Worm (Caenorhabditis elegans): ENCODE data around the gene cct-4.

Gene cct-4

DNA sequence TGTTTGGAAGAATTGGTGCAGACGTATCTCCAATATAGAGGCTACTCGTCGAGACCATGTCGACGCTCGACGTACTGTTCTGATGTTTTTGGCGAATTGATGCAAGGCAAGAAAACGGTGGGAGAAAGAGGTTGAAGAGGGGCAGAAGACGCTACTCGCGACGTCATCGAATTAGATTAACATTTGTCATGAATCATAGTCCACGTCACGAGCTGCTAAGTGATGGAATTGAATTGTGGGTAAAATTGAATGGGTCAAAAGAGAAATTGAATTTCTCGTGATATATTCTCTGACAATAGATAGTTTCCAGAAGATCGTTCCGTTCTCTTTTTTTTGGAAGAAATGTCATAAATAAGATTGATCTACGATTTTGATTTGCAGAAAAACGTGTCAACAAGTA lies 23.8 kb upstream of the cct-4 start (continued):
- peak; percentile 51 for TF ChIP-seq nhr-71 (tag; optimal IDR thresholded peaks at IDR 0.05)
- peak; percentile 36 for TF ChIP-seq blmp-1 (tag; optimal IDR thresholded peaks at IDR 0.05)
- TF ChIP-seq fkh-8 (tag; optimal IDR thresholded peaks at IDR 0.05), result no peak
- TF ChIP-seq nhr-85 (tag), result peak; percentile 94
- no peak for TF ChIP-seq efl-1 (optimal IDR thresholded peaks at IDR 0.05)
- TF ChIP-seq efl-1 (GFP tag; optimal IDR thresholded peaks at IDR 0.05 in 1 of 2), result peak in 1 of 2 experiments; percentile 16
- peak in 1 of 6 experiments; percentile 31 for TF ChIP-seq elt-3 (tag; optimal IDR thresholded peaks at IDR 0.05)
- TF ChIP-seq pax-3 (tag; optimal IDR thresholded peaks at IDR 0.05), result no peak
- no peak for TF ChIP-seq unc-62 (GFP tag; optimal IDR thresholded peaks at IDR 0.05)
- no peak for TF ChIP-seq nhr-11 (tag; optimal IDR thresholded peaks at IDR 0.05)
- no peak for TF ChIP-seq mef-2 (tag; optimal IDR thresholded peaks at IDR 0.05)
- peak; percentile 43 for TF ChIP-seq snu-23 (GFP tag; optimal IDR thresholded peaks at IDR 0.05)
- TF ChIP-seq ceh-63 (GFP tag; optimal IDR thresholded peaks at IDR 0.05), result no peak
- no peak for TF ChIP-seq hlh-4 (tag; optimal IDR thresholded peaks at IDR 0.05)

- no peak for TF ChIP-seq alr-1 (tag; optimal IDR thresholded peaks at IDR 0.05; ENCODE audit: borderline replicate concordance)
- no peak for TF ChIP-seq sptf-1 (tag; optimal IDR thresholded peaks at IDR 0.05)
- TF ChIP-seq hlh-17 (GFP tag; optimal IDR thresholded peaks at IDR 0.05; ENCODE audit: borderline replicate concordance), result no peak
- peak; percentile 50 for TF ChIP-seq nhr-71 (tag; optimal IDR thresholded peaks at IDR 0.05)
- TF ChIP-seq nhr-20 (tag; optimal IDR thresholded peaks at IDR 0.05), result peak; percentile 64
- TF ChIP-seq fos-1 (tag; optimal IDR thresholded peaks at IDR 0.05), result no peak
- peak in 1 of 2 experiments; percentile 33 for TF ChIP-seq mdl-1 (tag; optimal IDR thresholded peaks at IDR 0.05)
- no peak for TF ChIP-seq nhr-237 (tag; optimal IDR thresholded peaks at IDR 0.05)
- no peak for TF ChIP-seq pqm-1 (tag; optimal IDR thresholded peaks at IDR 0.05)
- peak in 1 of 6 experiments; percentile 52 for TF ChIP-seq elt-3 (tag; optimal IDR thresholded peaks at IDR 0.05)
- no peak for TF ChIP-seq lin-15B (tag; optimal IDR thresholded peaks at IDR 0.05)
- TF ChIP-seq dpl-1 (GFP tag; optimal IDR thresholded peaks at IDR 0.05), result no peak
- TF ChIP-seq Y116A8C.19 (tag; optimal IDR thresholded peaks at IDR 0.05; ENCODE audit: borderline replicate concordance), result no peak
- no peak for TF ChIP-seq efl-1 (optimal IDR thresholded peaks at IDR 0.05)
- peak in 1 of 2 experiments; percentile 84 for TF ChIP-seq efl-1 (GFP tag; optimal IDR thresholded peaks at IDR 0.05 in 1 of 2)
- TF ChIP-seq irx-1 (tag; optimal IDR thresholded peaks at IDR 0.05), result no peak
- no peak for TF ChIP-seq lir-3 (tag; optimal IDR thresholded peaks at IDR 0.05; ENCODE audit: poor library complexity)
- TF ChIP-seq nhr-85 (tag), result peak; percentile 86
- peak; percentile 31 for TF ChIP-seq tbx-2 (tag; optimal IDR thresholded peaks at IDR 0.05)
- TF ChIP-seq egl-13 (tag; optimal IDR thresholded peaks at IDR 0.05), result no peak
- TF ChIP-seq nhr-90 (tag; optimal IDR thresholded peaks at IDR 0.05; ENCODE audit: poor library complexity), result peak; percentile 15
- no peak for TF ChIP-seq swsn-7 (tag; optimal IDR thresholded peaks at IDR 0.05)
- TF ChIP-seq fkh-4 (tag; optimal IDR thresholded peaks at IDR 0.05; ENCODE audit: borderline replicate concordance), result no peak
- TF ChIP-seq ceh-90 (tag; optimal IDR thresholded peaks at IDR 0.05), result no peak
- TF ChIP-seq unc-86 (tag; optimal IDR thresholded peaks at IDR 0.05), result no peak
- no peak for TF ChIP-seq C04F5.9 (tag; optimal IDR thresholded peaks at IDR 0.05)
- no peak for TF ChIP-seq sup-37 (GFP tag; optimal IDR thresholded peaks at IDR 0.05)
- 0 out of 2 replicates have a peak, but pooled peaks have one; percentile 33 for TF ChIP-seq grh-1 (GFP tag; IDR thresholded peaks at IDR 0.05)
- TF ChIP-seq nhr-19 (GFP tag; conservative IDR thresholded peaks at IDR 0.05), result no peak
- TF ChIP-seq nhr-11 (tag; optimal IDR thresholded peaks at IDR 0.05), result no peak
- TF ChIP-seq unc-130 (tag; optimal IDR thresholded peaks at IDR 0.05), result no peak
- no peak for TF ChIP-seq fkh-8 (tag; optimal IDR thresholded peaks at IDR 0.05)
- peak; percentile 55 for TF ChIP-seq lin-14 (GFP tag; optimal IDR thresholded peaks at IDR 0.05)
- no peak for TF ChIP-seq vab-15 (tag; optimal IDR thresholded peaks at IDR 0.05)
- peak; percentile 63 for TF ChIP-seq blmp-1 (tag; optimal IDR thresholded peaks at IDR 0.05)
- no peak for TF ChIP-seq ceh-88 (GFP tag; IDR thresholded peaks at IDR 0.05)
- peak in 1 of 2 experiments; percentile 13 for TF ChIP-seq lin-35 (GFP tag; optimal IDR thresholded peaks at IDR 0.05)
- no peak for TF ChIP-seq mab-9 (GFP tag; IDR thresholded peaks at IDR 0.05)
- TF ChIP-seq pag-3 (tag; optimal IDR thresholded peaks at IDR 0.05; ENCODE audit: borderline replicate concordance, insufficient read depth), result no peak
- TF ChIP-seq hlh-4 (tag; optimal IDR thresholded peaks at IDR 0.05), result no peak
Measured at ce11 chrII:8263562-8263961, 19.9 kb upstream of the cct-4 start.
